Fruit fly (Drosophila melanogaster): ENCODE measurements around the gene wls.

dm6 chr3L:11119901-11120418, 49.5 kb downstream of the wls start:
- TF ChIP-seq Crg-1 (GFP tag; optimal IDR thresholded peaks at IDR 0.05) (no peak), CG12768 (GFP tag; optimal IDR thresholded peaks at IDR 0.05) (no peak), pad (GFP tag; optimal IDR thresholded peaks at IDR 0.05) (no peak), CG11617 (GFP tag; optimal IDR thresholded peaks at IDR 0.05) (no peak), ovo (GFP tag; optimal IDR thresholded peaks at IDR 0.05) (peak; percentile 47), Clk (GFP tag; optimal IDR thresholded peaks at IDR 0.05) (no peak), CG33017 (tag; optimal IDR thresholded peaks at IDR 0.05) (no peak), bab1 (GFP tag; optimal IDR thresholded peaks at IDR 0.05) (no peak), cic (GFP tag; optimal IDR thresholded peaks at IDR 0.05) (no peak), CG5204 (GFP tag; optimal IDR thresholded peaks at IDR 0.05) (no peak), kay (GFP tag; ENCODE audit: borderline replicate concordance) (no peak), Mnt (GFP tag; optimal IDR thresholded peaks at IDR 0.05) (no peak), cnc (optimal IDR thresholded peaks at IDR 0.05) (no peak)
